Worm (Caenorhabditis elegans) whole organism, late embryonic: ENCODE data around the gene acl-13.
A peak's percentile ranks its signal among the peaks of the same experiment; 100 is the strongest.

Source experiments
- C08G9.2 ChIP-seq: sonication (generic microtip); optimal IDR thresholded peaks from 2 replicates; lab custom pipeline; 2016; ENCODE audit warnings: mild to moderate bottlenecking, missing genetic modification characterization, moderate library complexity, missing compliant biosample characterization
- C38D4.7 ChIP-seq: fragments of 200-800 bp; sonication (Bioruptor generic); optimal IDR thresholded peaks from 2 replicates; lab custom pipeline; 2018; ENCODE audit warnings: mild to moderate bottlenecking, missing genetic modification characterization, moderate library complexity, missing compliant biosample characterization
- F13H6.1 ChIP-seq: sonication (generic microtip); optimal IDR thresholded peaks from 2 replicates; lab custom pipeline; 2016; ENCODE audit warnings: missing genetic modification characterization, missing compliant biosample characterization
- K02D7.2 ChIP-seq: sonication (generic microtip); optimal IDR thresholded peaks from 2 replicates; lab custom pipeline; 2017; ENCODE audit warnings: mild to moderate bottlenecking, missing genetic modification characterization, missing compliant biosample characterization
- K09A11.1 ChIP-seq: sonication (generic microtip); optimal IDR thresholded peaks from 2 replicates; lab custom pipeline; 2017; ENCODE audit warnings: antibody characterized with exemption, mild to moderate bottlenecking, missing genetic modification characterization, missing compliant biosample characterization; ENCODE audit not compliant: insufficient read depth
- T23F11.4 ChIP-seq: fragments of 200-800 bp; sonication (Bioruptor generic); optimal IDR thresholded peaks from 2 replicates; lab custom pipeline; 2018; ENCODE audit warnings: mild to moderate bottlenecking, missing genetic modification characterization, missing compliant biosample characterization
- Y22D7AL.16 ChIP-seq: sonication (generic microtip); optimal IDR thresholded peaks from 2 replicates; lab custom pipeline; 2016; ENCODE audit warnings: missing genetic modification characterization, missing compliant biosample characterization
- ahr-1 ChIP-seq: sonication (generic microtip); optimal IDR thresholded peaks from 2 replicates; lab custom pipeline; 2016; ENCODE audit warnings: missing genetic modification characterization, missing compliant biosample characterization
- ceh-2 ChIP-seq: sonication (generic microtip); optimal IDR thresholded peaks from 2 replicates; lab custom pipeline; 2016; ENCODE audit warnings: missing genotype, missing genetic modification characterization, missing compliant biosample characterization
- ceh-22 ChIP-seq: sonication (generic microtip); optimal IDR thresholded peaks from 2 replicates; lab custom pipeline; 2017; ENCODE audit warnings: missing biosample characterization, missing genetic modification characterization
- ceh-30 ChIP-seq: fragments of 150-350 bp; optimal IDR thresholded peaks from 2 replicates; lab custom pipeline; 2014; ENCODE audit warnings: missing biosample characterization, missing genetic modification characterization
- ceh-31 ChIP-seq: sonication (generic microtip); optimal IDR thresholded peaks from 2 replicates; lab custom pipeline; 2016; ENCODE audit warnings: missing genetic modification characterization, missing compliant biosample characterization
- ceh-48 ChIP-seq: sonication (generic microtip); optimal IDR thresholded peaks from 2 replicates; lab custom pipeline; 2016; ENCODE audit warnings: missing genetic modification characterization, inconsistent platforms, missing compliant biosample characterization
- ceh-6 ChIP-seq: fragments of 200-800 bp; sonication (Bioruptor generic); optimal IDR thresholded peaks from 2 replicates; lab custom pipeline; 2018; ENCODE audit warnings: mild to moderate bottlenecking, missing genetic modification characterization, missing compliant biosample characterization
- hlh-15 ChIP-seq: sonication (generic microtip); optimal IDR thresholded peaks from 2 replicates; lab custom pipeline; 2016; ENCODE audit warnings: missing genetic modification characterization, missing compliant biosample characterization
- hlh-6 ChIP-seq: sonication (generic microtip); optimal IDR thresholded peaks from 2 replicates; lab custom pipeline; 2016; ENCODE audit warnings: missing genotype, missing genetic modification characterization, missing compliant biosample characterization
- lim-6 ChIP-seq: sonication (generic microtip); optimal IDR thresholded peaks from 2 replicates; lab custom pipeline; 2016; ENCODE audit warnings: missing genetic modification characterization, missing compliant biosample characterization
- nfya-1 ChIP-seq: sonication (generic microtip); optimal IDR thresholded peaks from 2 replicates; lab custom pipeline; 2017; ENCODE audit warnings: missing genetic modification characterization, mild to moderate bottlenecking, missing compliant biosample characterization, antibody characterized with exemption, moderate library complexity
- odd-2 ChIP-seq: sonication (generic microtip); optimal IDR thresholded peaks from 2 replicates; lab custom pipeline; 2017; ENCODE audit warnings: antibody characterized with exemption, mild to moderate bottlenecking, missing genetic modification characterization, missing compliant biosample characterization
- pag-3 ChIP-seq: sonication (generic microtip); optimal IDR thresholded peaks from 2 replicates; lab custom pipeline; 2016; ENCODE audit warnings: missing compliant biosample characterization, missing genetic modification characterization, borderline replicate concordance
- pha-2 ChIP-seq: sonication (generic microtip); optimal IDR thresholded peaks from 2 replicates; lab custom pipeline; 2017; ENCODE audit warnings: mild to moderate bottlenecking, missing genetic modification characterization, missing compliant biosample characterization
- pqm-1 ChIP-seq: sonication (generic microtip); optimal IDR thresholded peaks from 2 replicates; lab custom pipeline; 2016; ENCODE audit warnings: missing genetic modification characterization, missing compliant biosample characterization
- rnt-1 ChIP-seq: sonication (generic microtip); optimal IDR thresholded peaks from 2 replicates; lab custom pipeline; 2016; ENCODE audit warnings: missing genetic modification characterization, missing compliant biosample characterization
- sdc-2 ChIP-seq: sonication (generic microtip); optimal IDR thresholded peaks from 2 replicates; lab custom pipeline; 2016; ENCODE audit warnings: missing genotype, missing genetic modification characterization, missing compliant biosample characterization
- tbx-2 ChIP-seq: sonication (generic microtip); optimal IDR thresholded peaks from 2 replicates; lab custom pipeline; 2016; ENCODE audit warnings: missing genetic modification characterization, missing compliant biosample characterization
- tbx-7 ChIP-seq: sonication (generic microtip); optimal IDR thresholded peaks from 2 replicates; lab custom pipeline; 2016; ENCODE audit warnings: missing genotype, missing genetic modification characterization, missing compliant biosample characterization
- ttx-3 ChIP-seq: sonication (generic microtip); optimal IDR thresholded peaks from 2 replicates; lab custom pipeline; 2016; ENCODE audit warnings: missing genetic modification reagents, missing genetic modification characterization, missing compliant biosample characterization
- unc-55 ChIP-seq: sonication (generic microtip); optimal IDR thresholded peaks from 2 replicates; lab custom pipeline; 2017; ENCODE audit warnings: missing biosample characterization, missing genetic modification reagents, missing genetic modification characterization
- zip-5 ChIP-seq: sonication (generic microtip); optimal IDR thresholded peaks from 2 replicates; lab custom pipeline; 2016; ENCODE audit warnings: missing genetic modification characterization, missing compliant biosample characterization
- ztf-16 ChIP-seq: sonication (generic microtip); optimal IDR thresholded peaks from 2 replicates; lab custom pipeline; 2017; ENCODE audit warnings: missing genetic modification characterization, missing compliant biosample characterization

Gene acl-13

ce11 chrIV:12410167-12410566 is at the start of gene acl-13:
acl-13 (plus strand) TSS chrIV:12410467.
- no peak for TF ChIP-seq rnt-1 (tag; lab: Kevin White, UChicago)
- no peak for TF ChIP-seq odd-2 (tag; lab: Kevin White, UChicago)
- TF ChIP-seq lim-6 (tag; lab: Kevin White, UChicago) = no peak
- TF ChIP-seq F13H6.1 (tag; lab: Kevin White, UChicago) = no peak
- no peak for TF ChIP-seq Y22D7AL.16 (tag; lab: Kevin White, UChicago)
- TF ChIP-seq ceh-31 = no peak
- no peak for TF ChIP-seq unc-55 (GFP tag; lab: Kevin White, UChicago)
- no peak for TF ChIP-seq nfya-1 (tag; lab: Kevin White, UChicago)
- no peak for TF ChIP-seq hlh-6 (tag; lab: Kevin White, UChicago)

- TF ChIP-seq ceh-48 (tag; lab: Kevin White, UChicago) = no peak
- no peak for TF ChIP-seq ceh-22 (tag; lab: Kevin White, UChicago)
- TF ChIP-seq ceh-30 (tag; lab: Kevin White, UChicago) = no peak
- no peak for TF ChIP-seq tbx-2
- TF ChIP-seq tbx-7 (tag; lab: Kevin White, UChicago) = no peak
- no peak for TF ChIP-seq ahr-1 (tag; lab: Kevin White, UChicago)
- no peak for TF ChIP-seq ceh-6
- no peak for TF ChIP-seq K02D7.2 (tag; lab: Kevin White, UChicago)
- TF ChIP-seq ztf-16 (tag; lab: Kevin White, UChicago) = no peak
- TF ChIP-seq sdc-2 (tag; lab: Kevin White, UChicago) = no peak
Observed at ce11 chrIV:12360742-12361195, 49.5 kb upstream of the acl-13 start, which contains the start of gene sec-24.2. sec-24.2 (minus strand) TSS chrIV:12360792.

ce11 chrIV:12361392-12362092 is 48.7 kb upstream of the acl-13 start, which contains the start of the genes ccr-4 and ZC518.8:
ccr-4 (plus strand) TSS chrIV:12361542.
ZC518.8 (minus strand) TSS chrIV:12361908.
- TF ChIP-seq unc-55 (GFP tag; lab: Kevin White, UChicago) (no peak), K02D7.2 (tag; lab: Kevin White, UChicago) (no peak), C38D4.7 (GFP tag; lab: Kevin White, UChicago) (no peak), ceh-22 (tag; lab: Kevin White, UChicago) (no peak)

ce11 chrIV:12364964-12365363 is 45.3 kb upstream of the acl-13 start:
- TF ChIP-seq sdc-2 (tag; lab: Kevin White, UChicago) (peak; percentile 2), ztf-16 (tag; lab: Kevin White, UChicago) (no peak), hlh-6 (tag; lab: Kevin White, UChicago) (peak; percentile 9), C08G9.2 (tag; lab: Kevin White, UChicago) (peak; percentile 5)

- TF ChIP-seq zip-5 = no peak
- TF ChIP-seq rnt-1 (tag; lab: Kevin White, UChicago) = peak; percentile 34
Observed at ce11 chrIV:12366571-12366970, 43.7 kb upstream of the acl-13 start.

- TF ChIP-seq hlh-6 (tag; lab: Kevin White, UChicago) (no peak), ceh-22 (tag; lab: Kevin White, UChicago) (no peak), K09A11.1 (tag; lab: Kevin White, UChicago) (no peak), pqm-1 (tag; lab: Kevin White, UChicago) (no peak), F13H6.1 (tag; lab: Kevin White, UChicago) (no peak), ceh-31 (no peak), pha-2 (tag; lab: Kevin White, UChicago) (no peak), ceh-2 (tag; lab: Kevin White, UChicago) (no peak), pag-3 (tag; lab: Kevin White, UChicago) (no peak), hlh-15 (tag; lab: Kevin White, UChicago) (no peak), ttx-3 (tag; lab: Kevin White, UChicago) (no peak), T23F11.4 (GFP tag; lab: Kevin White, UChicago) (no peak)
Observed at ce11 chrIV:12371340-12371739, 38.9 kb upstream of the acl-13 start.
